Worm (Caenorhabditis elegans): ENCODE data around the gene pvf-1.

ce11 chrIII:1799407-1799806 is 24.7 kb downstream of the pvf-1 start:
- TF ChIP-seq scrt-1 (GFP tag; IDR thresholded peaks at IDR 0.05) = no peak
- no peak for TF ChIP-seq ama-1 (optimal IDR thresholded peaks at IDR 0.05)

Measured in whole organism, early embryonic.